Worm (Caenorhabditis elegans): ENCODE measurements around the gene npp-3.

Gene npp-3

ce11 chrII:11852191-11852901 is 22.2 kb downstream of the npp-3 start:
- TF ChIP-seq ets-7 (tag; optimal IDR thresholded peaks at IDR 0.05) = no peak
- TF ChIP-seq tra-4 (tag; optimal IDR thresholded peaks at IDR 0.05) = no peak
- TF ChIP-seq hnd-1 (tag; optimal IDR thresholded peaks at IDR 0.05) = no peak
- no peak for TF ChIP-seq ama-1 (optimal IDR thresholded peaks at IDR 0.05)
- no peak for TF ChIP-seq hmg-4 (GFP tag; optimal IDR thresholded peaks at IDR 0.05)
- TF ChIP-seq pes-1 (GFP tag; IDR thresholded peaks at IDR 0.05) = no peak
- no peak for TF ChIP-seq scrt-1 (GFP tag; IDR thresholded peaks at IDR 0.05)
- no peak for TF ChIP-seq tbx-37 (GFP tag; conservative IDR thresholded peaks at IDR 0.05)
- no peak for TF ChIP-seq B0310.2 (tag; optimal IDR thresholded peaks at IDR 0.05)
- no peak for TF ChIP-seq aly-1 (tag; optimal IDR thresholded peaks at IDR 0.05)
- TF ChIP-seq ceh-13 (GFP tag; optimal IDR thresholded peaks at IDR 0.05) = no peak
- TF ChIP-seq hmbx-1 (tag; optimal IDR thresholded peaks at IDR 0.05) = no peak
- TF ChIP-seq flt-1 (GFP tag; IDR thresholded peaks at IDR 0.05) = no peak
- TF ChIP-seq F13C5.2 (tag; optimal IDR thresholded peaks at IDR 0.05) = no peak

ce11 chrII:11849572-11849971 is 25.0 kb downstream of the npp-3 start:
- TF ChIP-seq hnd-1 (tag; optimal IDR thresholded peaks at IDR 0.05) (no peak), ets-7 (tag; optimal IDR thresholded peaks at IDR 0.05) (no peak), ceh-13 (GFP tag; optimal IDR thresholded peaks at IDR 0.05) (no peak), hmbx-1 (tag; optimal IDR thresholded peaks at IDR 0.05) (no peak)

ce11 chrII:11845954-11846353 is 28.6 kb downstream of the npp-3 start:
- TF ChIP-seq B0310.2 (tag; optimal IDR thresholded peaks at IDR 0.05) = no peak
- no peak for TF ChIP-seq tbx-11 (GFP tag; IDR thresholded peaks at IDR 0.05)
- no peak for TF ChIP-seq ceh-36 (tag; optimal IDR thresholded peaks at IDR 0.05)
- no peak for TF ChIP-seq hmg-4 (GFP tag; optimal IDR thresholded peaks at IDR 0.05)
- no peak for TF ChIP-seq pes-1 (GFP tag; IDR thresholded peaks at IDR 0.05)
- no peak for TF ChIP-seq ceh-13 (GFP tag; optimal IDR thresholded peaks at IDR 0.05)
- TF ChIP-seq aly-1 (tag; optimal IDR thresholded peaks at IDR 0.05) = no peak
- no peak for TF ChIP-seq flt-1 (GFP tag; IDR thresholded peaks at IDR 0.05)
- no peak for TF ChIP-seq hnd-1 (tag; optimal IDR thresholded peaks at IDR 0.05)

ce11 chrII:11844984-11845383 is 29.6 kb downstream of the npp-3 start:
- TF ChIP-seq sea-1 (GFP tag; conservative IDR thresholded peaks at IDR 0.05) = no peak
- no peak for TF ChIP-seq B0310.2 (tag; optimal IDR thresholded peaks at IDR 0.05)

DNA sequence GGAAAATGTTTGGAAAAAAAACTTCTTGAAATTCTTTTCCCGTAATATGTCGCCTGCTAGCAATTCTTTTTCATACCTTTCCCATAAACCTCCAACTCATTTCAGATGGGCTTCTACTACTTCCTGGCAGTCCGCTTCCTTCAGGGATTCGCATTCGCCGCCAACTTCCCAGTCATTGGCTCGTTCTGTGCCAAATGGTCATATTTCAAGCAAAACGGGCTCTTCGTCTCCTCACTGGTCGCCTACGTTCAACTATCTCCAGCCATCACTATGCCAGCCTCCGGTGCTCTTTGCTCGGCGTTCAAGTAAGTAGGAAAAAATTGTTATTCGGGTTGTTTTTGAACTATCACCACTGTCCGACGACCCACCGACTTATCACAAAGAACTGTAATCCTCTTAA is 30.5 kb downstream of the npp-3 start:
- TF ChIP-seq hmg-4 (GFP tag; optimal IDR thresholded peaks at IDR 0.05) = no peak

- TF ChIP-seq scrt-1 (GFP tag; IDR thresholded peaks at IDR 0.05) (no peak), ets-7 (tag; optimal IDR thresholded peaks at IDR 0.05) (no peak), flt-1 (GFP tag; IDR thresholded peaks at IDR 0.05) (no peak), aly-1 (tag; optimal IDR thresholded peaks at IDR 0.05) (no peak), ceh-13 (GFP tag; optimal IDR thresholded peaks at IDR 0.05) (no peak), B0310.2 (tag; optimal IDR thresholded peaks at IDR 0.05) (no peak), tbx-11 (GFP tag; IDR thresholded peaks at IDR 0.05) (no peak), hnd-1 (tag; optimal IDR thresholded peaks at IDR 0.05) (no peak), pes-1 (GFP tag; IDR thresholded peaks at IDR 0.05) (no peak), F13C5.2 (tag; optimal IDR thresholded peaks at IDR 0.05) (no peak), ama-1 (optimal IDR thresholded peaks at IDR 0.05) (no peak), sea-1 (GFP tag; conservative IDR thresholded peaks at IDR 0.05) (no peak), ceh-36 (tag; optimal IDR thresholded peaks at IDR 0.05) (no peak), tbx-37 (GFP tag; conservative IDR thresholded peaks at IDR 0.05) (no peak), hmg-4 (GFP tag; optimal IDR thresholded peaks at IDR 0.05) (no peak), tra-4 (tag; optimal IDR thresholded peaks at IDR 0.05) (no peak), hmbx-1 (tag; optimal IDR thresholded peaks at IDR 0.05) (no peak)
Observed at ce11 chrII:11843441-11843840, 31.1 kb downstream of the npp-3 start.

DNA sequence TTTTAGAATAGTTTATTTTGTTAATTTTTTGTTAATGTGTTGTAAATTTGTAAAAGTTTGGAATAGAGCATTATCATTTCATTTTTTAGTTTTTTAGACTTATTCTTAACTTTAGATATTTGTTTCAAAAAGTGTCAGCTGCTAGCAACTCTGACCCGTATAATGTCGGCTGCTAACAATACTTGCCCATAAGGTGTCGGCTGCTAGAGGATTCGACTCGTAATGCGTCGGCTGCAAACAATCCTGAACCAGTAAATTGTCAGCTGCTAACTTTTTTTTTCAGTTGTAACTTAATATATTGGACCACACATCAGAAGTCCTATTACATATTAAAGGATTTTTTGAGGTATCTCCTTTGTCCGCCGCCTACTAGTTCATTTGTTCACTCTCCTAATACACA is 31.8 kb downstream of the npp-3 start:
- TF ChIP-seq ceh-13 (GFP tag; optimal IDR thresholded peaks at IDR 0.05) = no peak
- TF ChIP-seq hmbx-1 (tag; optimal IDR thresholded peaks at IDR 0.05) = no peak
- no peak for TF ChIP-seq tbx-11 (GFP tag; IDR thresholded peaks at IDR 0.05)
- TF ChIP-seq ama-1 (optimal IDR thresholded peaks at IDR 0.05) = no peak
- no peak for TF ChIP-seq hmg-4 (GFP tag; optimal IDR thresholded peaks at IDR 0.05)
- no peak for TF ChIP-seq tbx-37 (GFP tag; conservative IDR thresholded peaks at IDR 0.05)
- no peak for TF ChIP-seq flt-1 (GFP tag; IDR thresholded peaks at IDR 0.05)
- no peak for TF ChIP-seq scrt-1 (GFP tag; IDR thresholded peaks at IDR 0.05)
- no peak for TF ChIP-seq hnd-1 (tag; optimal IDR thresholded peaks at IDR 0.05)
- no peak for TF ChIP-seq ceh-36 (tag; optimal IDR thresholded peaks at IDR 0.05)
- TF ChIP-seq ets-7 (tag; optimal IDR thresholded peaks at IDR 0.05) = no peak

ce11 chrII:11842317-11842716 is 32.3 kb downstream of the npp-3 start, which contains the start of gene T27D12.1:
Gene T27D12.1, plus strand, starts transcription at chrII:11842617.
- no peak for TF ChIP-seq aly-1 (tag; optimal IDR thresholded peaks at IDR 0.05)
- TF ChIP-seq tbx-11 (GFP tag; IDR thresholded peaks at IDR 0.05) = no peak
- no peak for TF ChIP-seq hmbx-1 (tag; optimal IDR thresholded peaks at IDR 0.05)
- no peak for TF ChIP-seq ceh-36 (tag; optimal IDR thresholded peaks at IDR 0.05)
- TF ChIP-seq scrt-1 (GFP tag; IDR thresholded peaks at IDR 0.05) = no peak
- TF ChIP-seq tra-4 (tag; optimal IDR thresholded peaks at IDR 0.05) = no peak
- TF ChIP-seq ets-7 (tag; optimal IDR thresholded peaks at IDR 0.05) = no peak
- TF ChIP-seq flt-1 (GFP tag; IDR thresholded peaks at IDR 0.05) = no peak
- TF ChIP-seq tbx-37 (GFP tag; conservative IDR thresholded peaks at IDR 0.05) = no peak
- TF ChIP-seq ceh-13 (GFP tag; optimal IDR thresholded peaks at IDR 0.05) = no peak
- no peak for TF ChIP-seq F13C5.2 (tag; optimal IDR thresholded peaks at IDR 0.05)
- TF ChIP-seq B0310.2 (tag; optimal IDR thresholded peaks at IDR 0.05) = no peak
- TF ChIP-seq hnd-1 (tag; optimal IDR thresholded peaks at IDR 0.05) = no peak
- no peak for TF ChIP-seq ama-1 (optimal IDR thresholded peaks at IDR 0.05)
- TF ChIP-seq hmg-4 (GFP tag; optimal IDR thresholded peaks at IDR 0.05) = no peak
- no peak for TF ChIP-seq pes-1 (GFP tag; IDR thresholded peaks at IDR 0.05)
- no peak for TF ChIP-seq sea-1 (GFP tag; conservative IDR thresholded peaks at IDR 0.05)
